Worm (Caenorhabditis elegans) whole organism, L4/young adult: ENCODE results near the gene wrt-6.

Experiments used
- dao-5 ChIP-seq: sonication (generic microtip); optimal IDR thresholded peaks from 2 replicates; lab custom pipeline; 2016; ENCODE audit warnings: missing genotype, missing genetic modification characterization, moderate library complexity, missing compliant biosample characterization
- him-1 ChIP-seq: sonication (generic microtip); optimal IDR thresholded peaks from 2 replicates; lab custom pipeline; 2016; ENCODE audit warnings: missing genotype, missing genetic modification reagents, missing genetic modification characterization, missing compliant biosample characterization

- TF ChIP-seq him-1 (tag; lab: Kevin White, UChicago) (no peak), dao-5 (tag; lab: Kevin White, UChicago) (no peak)
Observed at ce11 chrX:3453870-3454269, 26.2 kb upstream of the wrt-6 start.
